Fruit fly (Drosophila melanogaster) S2 (cell line): Measurements from ENCODE around the gene CG33630.

Experiments
- CG8478 ChIP-seq: fragments of >200 bp; optimal IDR thresholded peaks from 2 replicates; lab custom pipeline; 2018
- CTCF ChIP-seq, 2 experiments: fragments of >200 bp; optimal IDR thresholded peaks; 2 replicates each; lab custom pipeline; 2018

dm6 chr3R:10070195-10070594 lies 7.8 kb downstream of the CG33630 start:
- TF ChIP-seq CTCF (optimal IDR thresholded peaks at IDR 0.05; lab: Kevin White, UChicago) (no peak), CG8478 (lab: Kevin White, UChicago) (no peak)
